Worm (Caenorhabditis elegans): ENCODE data around the gene F54G2.1.

DNA sequence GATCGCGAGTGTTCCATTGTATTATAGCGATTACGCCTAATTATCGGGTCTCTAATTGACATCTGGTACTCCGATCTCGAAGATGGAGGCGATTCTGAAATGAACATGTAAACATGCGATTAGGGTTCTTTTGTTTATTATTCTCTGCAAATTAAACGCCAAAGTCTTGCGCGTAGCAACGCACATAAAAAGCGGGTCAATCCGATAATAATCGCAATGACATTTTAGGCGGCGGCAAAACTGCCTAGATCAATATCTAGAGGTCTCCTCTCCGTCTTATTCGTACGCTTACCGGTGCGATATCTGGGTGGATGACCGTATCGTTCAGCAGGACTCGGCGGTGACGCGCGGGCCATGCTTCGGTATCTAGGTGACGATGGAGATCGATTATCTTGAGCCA, 48.8 kb upstream of the F54G2.1 start:
- no peak for TF ChIP-seq elt-3 (tag; optimal IDR thresholded peaks at IDR 0.05)
- TF ChIP-seq C34F6.9 (tag; optimal IDR thresholded peaks at IDR 0.05) = no peak
- TF ChIP-seq unc-62 (GFP tag; optimal IDR thresholded peaks at IDR 0.05) = no peak
- no peak for TF ChIP-seq lsy-2 (tag; optimal IDR thresholded peaks at IDR 0.05)
- no peak for TF ChIP-seq mbf-1 (tag; optimal IDR thresholded peaks at IDR 0.05)
- TF ChIP-seq nhr-11 (tag; optimal IDR thresholded peaks at IDR 0.05) = no peak
- TF ChIP-seq aly-2 (tag; optimal IDR thresholded peaks at IDR 0.05) = no peak
- TF ChIP-seq egl-27 (tag; optimal IDR thresholded peaks at IDR 0.05) = no peak
- no peak for TF ChIP-seq nhr-237 (tag; optimal IDR thresholded peaks at IDR 0.05)
- TF ChIP-seq mdl-1 (tag; optimal IDR thresholded peaks at IDR 0.05) = no peak
- no peak for TF ChIP-seq ZK546.5 (tag; optimal IDR thresholded peaks at IDR 0.05)
- TF ChIP-seq nhr-12 (tag; optimal IDR thresholded peaks at IDR 0.05) = no peak
- no peak for TF ChIP-seq peb-1 (tag; optimal IDR thresholded peaks at IDR 0.05)
- TF ChIP-seq nhr-77 (tag; optimal IDR thresholded peaks at IDR 0.05) = no peak

All from whole organism, L2 larva.